Fruit fly (Drosophila melanogaster): ENCODE data around the gene CG3706.

CG3706 gene

dm6 chrX:966818-967217, 34.5 kb upstream of the CG3706 start (continued):
- peak; percentile 23 for TF ChIP-seq schlank (tag; optimal IDR thresholded peaks at IDR 0.05)
- TF ChIP-seq CG31441 (GFP tag; IDR thresholded peaks at IDR 0.05), result peak; percentile 39; the same call in 1 of the 2 replicates
- peak; percentile 33; the same call in 1 of the 2 replicates for TF ChIP-seq ranshi (GFP tag; IDR thresholded peaks at IDR 0.05)
- peak; percentile 56 for TF ChIP-seq slbo (GFP tag; IDR thresholded peaks at IDR 0.05)
- TF ChIP-seq CG6683 (GFP tag; optimal IDR thresholded peaks at IDR 0.05), result peak; percentile 6
- no peak for TF ChIP-seq CG8290 (GFP tag; optimal IDR thresholded peaks at IDR 0.05)
- TF ChIP-seq CG8290 (tag; optimal IDR thresholded peaks at IDR 0.05), result peak in 1 of 2 experiments; percentile 64
- peak; percentile 68 for TF ChIP-seq CG2678 (tag; optimal IDR thresholded peaks at IDR 0.05)
- no peak for TF ChIP-seq sens-2 (GFP tag; IDR thresholded peaks at IDR 0.05)
- TF ChIP-seq CG11398 (GFP tag; optimal IDR thresholded peaks at IDR 0.05), result no peak
- TF ChIP-seq nmo (GFP tag; optimal IDR thresholded peaks at IDR 0.05), result peak; percentile 9
- TF ChIP-seq CG10366 (GFP tag; IDR thresholded peaks at IDR 0.05), result peak; percentile 12; the same call in 1 of the 2 replicates
- peak; percentile 58 for TF ChIP-seq Ets65A (GFP tag)
- 0 out of 3 replicates have a peak, but pooled peaks have one; percentile 35 for TF ChIP-seq CG3726 (GFP tag; IDR thresholded peaks at IDR 0.05)
- TF ChIP-seq sug (tag; optimal IDR thresholded peaks at IDR 0.05), result peak; percentile 3
- TF ChIP-seq CG11504 (tag; optimal IDR thresholded peaks at IDR 0.05), result peak; percentile 62
- TF ChIP-seq Lpt (GFP tag; optimal IDR thresholded peaks at IDR 0.05), result no peak
- TF ChIP-seq CG3281 (GFP tag; optimal IDR thresholded peaks at IDR 0.05), result peak; percentile 40
- TF ChIP-seq caup (GFP tag; optimal IDR thresholded peaks at IDR 0.05; ENCODE audit: severe bottlenecking), result peak; percentile 51
- 0 out of 2 replicates have a peak, but pooled peaks have one; percentile 27 for TF ChIP-seq CG6689 (GFP tag; IDR thresholded peaks at IDR 0.05)
- no peak for TF ChIP-seq Hr3 (GFP tag; optimal IDR thresholded peaks at IDR 0.05)
- TF ChIP-seq Pdp1 (GFP tag; optimal IDR thresholded peaks at IDR 0.05), result peak in 1 of 2 experiments; percentile 6
- no peak for TF ChIP-seq gce (GFP tag; IDR thresholded peaks at IDR 0.05)
- peak; percentile 57 for TF ChIP-seq CG13424 (tag; optimal IDR thresholded peaks at IDR 0.05)
- peak; percentile 9 for TF ChIP-seq CG9609 (GFP tag; optimal IDR thresholded peaks at IDR 0.05)
- TF ChIP-seq H15 (GFP tag; IDR thresholded peaks at IDR 0.05), result 0 out of 3 replicates have a peak, but pooled peaks have one; percentile 15
- 0 out of 3 replicates have a peak, but pooled peaks have one; percentile 37 for TF ChIP-seq ken (GFP tag; IDR thresholded peaks at IDR 0.05)
- TF ChIP-seq CG18599 (GFP tag; optimal IDR thresholded peaks at IDR 0.05), result peak; percentile 84
- no peak for TF ChIP-seq HmgZ (tag; optimal IDR thresholded peaks at IDR 0.05)
- no peak for TF ChIP-seq CG32767 (GFP tag; IDR thresholded peaks at IDR 0.05)
- TF ChIP-seq CG32772 (GFP tag; IDR thresholded peaks at IDR 0.05), result peak; percentile 31; the same call in 1 of the 2 replicates
- peak in 1 of 2 experiments; percentile 27 for TF ChIP-seq eve (GFP tag; optimal IDR thresholded peaks at IDR 0.05)
- peak; percentile 30 for TF ChIP-seq mam (GFP tag; optimal IDR thresholded peaks at IDR 0.05)
- TF ChIP-seq grau (tag; optimal IDR thresholded peaks at IDR 0.05), result peak; percentile 56
- no peak for TF ChIP-seq Dll (GFP tag; IDR thresholded peaks at IDR 0.05; ENCODE audit: partially characterized antibody)
- TF ChIP-seq zen (tag; optimal IDR thresholded peaks at IDR 0.05), result no peak
- TF ChIP-seq CG4404 (GFP tag; IDR thresholded peaks at IDR 0.05), result peak; percentile 27; the same call in 1 of the 2 replicates
- TF ChIP-seq tx (GFP tag; optimal IDR thresholded peaks at IDR 0.05), result no peak
- TF ChIP-seq CG7963 (GFP tag; IDR thresholded peaks at IDR 0.05; ENCODE audit: partially characterized antibody), result no peak
- TF ChIP-seq CG14860 (GFP tag; IDR thresholded peaks at IDR 0.05; ENCODE audit: partially characterized antibody), result no peak
- TF ChIP-seq Ptx1 (GFP tag; IDR thresholded peaks at IDR 0.05), result peak; percentile 57
- peak; percentile 67; the same call in 2 of the 3 replicates for TF ChIP-seq dysf (GFP tag; IDR thresholded peaks at IDR 0.05)
- peak; percentile 35 for TF ChIP-seq HHEX (GFP tag; optimal IDR thresholded peaks at IDR 0.05)
- no peak for TF ChIP-seq tup (GFP tag; optimal IDR thresholded peaks at IDR 0.05)
- TF ChIP-seq tgo (GFP tag; IDR thresholded peaks at IDR 0.05), result peak; percentile 28; the same call in 2 of the 3 replicates
- TF ChIP-seq CG8924 (tag; optimal IDR thresholded peaks at IDR 0.05), result peak; percentile 37
- no peak for TF ChIP-seq fru (optimal IDR thresholded peaks at IDR 0.05)
- peak; percentile 17; the same call in 1 of the 2 replicates for TF ChIP-seq Oaz (GFP tag; IDR thresholded peaks at IDR 0.05)
- TF ChIP-seq CG17361 (GFP tag; IDR thresholded peaks at IDR 0.05), result 0 out of 3 replicates have a peak, but pooled peaks have one; percentile 25
- peak; percentile 18 for TF ChIP-seq Dip3 (GFP tag; optimal IDR thresholded peaks at IDR 0.05)
- peak; percentile 56 for TF ChIP-seq CG17359 (tag; optimal IDR thresholded peaks at IDR 0.05)

Data from whole organism, embryonic.